Worm (Caenorhabditis elegans) whole organism, L4 larva: ENCODE results near the gene T27A1.2.

Experiments
- Y75B8A.6 ChIP-seq: fragments of 200-800 bp; sonication (Bioruptor generic); IDR thresholded peaks from 2 replicates; pipeline ENCODE4 v1.3.6; 2022; ENCODE audit warnings: missing genetic modification reagents, missing genetic modification characterization, missing compliant biosample characterization
- ceh-82 ChIP-seq: sonication (generic microtip); optimal IDR thresholded peaks from 2 replicates; lab custom pipeline; 2017; ENCODE audit warnings: missing biosample characterization, missing genetic modification characterization
- cey-2 ChIP-seq: sonication (generic microtip); optimal IDR thresholded peaks from 3 replicates; lab custom pipeline; 2017; ENCODE audit warnings: missing genetic modification characterization, mild to moderate bottlenecking, missing compliant biosample characterization, antibody characterized with exemption, borderline replicate concordance; ENCODE audit not compliant: insufficient read depth
- dpl-1 ChIP-seq: fragments of 150-350 bp; optimal IDR thresholded peaks from 2 replicates; lab custom pipeline; 2014; ENCODE audit warnings: missing biosample characterization, missing genetic modification reagents, missing genetic modification characterization
- lin-13 ChIP-seq: fragments of 150-350 bp; optimal IDR thresholded peaks from 2 replicates; lab custom pipeline; 2014; ENCODE audit warnings: missing biosample characterization, missing genetic modification reagents, missing genetic modification characterization
- lir-3 ChIP-seq: sonication (generic microtip); optimal IDR thresholded peaks from 2 replicates; lab custom pipeline; 2016; ENCODE audit warnings: mild to moderate bottlenecking, missing genetic modification characterization, missing compliant biosample characterization
- lsy-2 ChIP-seq, 2 experiments: fragments of 150-350 bp in 1 of 2; sonication (generic microtip) in 1 of 2; optimal IDR thresholded peaks; 2 replicates each; lab custom pipeline; 2014 to 2017; ENCODE audit warnings: missing biosample characterization in 2 of 2, missing genetic modification characterization in 2 of 2
- nhr-11 ChIP-seq: fragments of 150-350 bp; optimal IDR thresholded peaks from 2 replicates; lab custom pipeline; 2014; ENCODE audit warnings: missing biosample characterization, missing genetic modification characterization
- nhr-237 ChIP-seq: sonication (generic microtip); optimal IDR thresholded peaks from 2 replicates; lab custom pipeline; 2017; ENCODE audit warnings: missing biosample characterization, missing genetic modification characterization
- pqm-1 ChIP-seq: sonication (generic microtip); optimal IDR thresholded peaks from 2 replicates; lab custom pipeline; 2017; ENCODE audit warnings: missing biosample characterization, missing genetic modification characterization
- snpc-4 ChIP-seq: fragments of 150-350 bp; optimal IDR thresholded peaks from 2 replicates; lab custom pipeline; 2014; ENCODE audit warnings: missing biosample characterization, missing genetic modification characterization
- tag-97 ChIP-seq: fragments of 200-800 bp; sonication (Bioruptor generic); IDR thresholded peaks from 2 replicates; pipeline ENCODE4 v1.3.6; 2022; ENCODE audit warnings: missing genetic modification characterization, missing compliant biosample characterization

ce11 chrII:536775-537174 lies at the start of gene T27A1.2:
- TF ChIP-seq lir-3 (tag; lab: Kevin White, UChicago) (no peak), lsy-2 (tag; optimal IDR thresholded peaks at IDR 0.05; lab: Kevin White, UChicago) (no peak), tag-97 (GFP tag; lab: Robert Waterston, UW) (no peak), dpl-1 (GFP tag; lab: Kevin White, UChicago) (no peak), nhr-237 (no peak), nhr-11 (no peak), ceh-82 (tag; lab: Kevin White, UChicago) (no peak), Y75B8A.6 (no peak), lin-13 (GFP tag; lab: Kevin White, UChicago) (no peak), pqm-1 (tag; lab: Kevin White, UChicago) (no peak), cey-2 (tag; lab: Kevin White, UChicago) (no peak), snpc-4 (no peak)
